Worm (Caenorhabditis elegans) whole organism, L4 larva: ENCODE measurements around the gene ivph-3.

Experiments used
- D1046.2 ChIP-seq: fragments of 200-800 bp; sonication (Bioruptor generic); IDR thresholded peaks from 2 replicates; pipeline ENCODE4 v1.3.6; 2022; ENCODE audit warnings: missing genetic modification characterization, missing compliant biosample characterization
- F49E8.2 ChIP-seq: sonication (generic microtip); optimal IDR thresholded peaks from 2 replicates; lab custom pipeline; 2016; ENCODE audit warnings: missing compliant biosample characterization, mild to moderate bottlenecking, missing genetic modification characterization, borderline replicate concordance
- Y48G9A.11 ChIP-seq: fragments of 200-800 bp; sonication (Bioruptor generic); IDR thresholded peaks from 2 replicates; pipeline ENCODE4 v1.3.6; 2022; ENCODE audit warnings: missing genetic modification reagents, missing genetic modification characterization, missing compliant biosample characterization
- Y75B8A.6 ChIP-seq: fragments of 200-800 bp; sonication (Bioruptor generic); IDR thresholded peaks from 2 replicates; pipeline ENCODE4 v1.3.6; 2022; ENCODE audit warnings: missing genetic modification reagents, missing genetic modification characterization, missing compliant biosample characterization
- arid-1 ChIP-seq: fragments of 200-800 bp; sonication (Bioruptor generic); conservative IDR thresholded peaks from 2 replicates; pipeline ENCODE4 v1.3.6; 2022; ENCODE audit warnings: missing genetic modification reagents, missing genetic modification characterization, missing compliant biosample characterization
- attf-4 ChIP-seq: sonication (generic microtip); optimal IDR thresholded peaks from 3 replicates; lab custom pipeline; 2017; ENCODE audit warnings: missing biosample characterization, missing genetic modification characterization
- ceh-20 ChIP-seq: fragments of 200-800 bp; sonication (Bioruptor generic); IDR thresholded peaks from 2 replicates; pipeline ENCODE4 v1.3.6; 2022; ENCODE audit warnings: missing genetic modification reagents, missing genetic modification characterization, missing compliant biosample characterization
- ceh-28 ChIP-seq: fragments of 150-350 bp; optimal IDR thresholded peaks from 2 replicates; lab custom pipeline; 2014; ENCODE audit warnings: missing biosample characterization, missing genetic modification reagents, missing genetic modification characterization
- cey-2 ChIP-seq: sonication (generic microtip); optimal IDR thresholded peaks from 3 replicates; lab custom pipeline; 2017; ENCODE audit warnings: missing genetic modification characterization, mild to moderate bottlenecking, missing compliant biosample characterization, antibody characterized with exemption, borderline replicate concordance; ENCODE audit not compliant: insufficient read depth
- daf-8 ChIP-seq: fragments of 200-800 bp; sonication (Bioruptor generic); IDR thresholded peaks from 2 replicates; pipeline ENCODE4 v1.3.6; 2022; ENCODE audit warnings: missing genetic modification characterization, missing compliant biosample characterization
- dmd-8 ChIP-seq: fragments of 200-800 bp; sonication (Bioruptor generic); IDR thresholded peaks from 2 replicates; pipeline ENCODE4 v1.3.6; 2022; ENCODE audit warnings: missing genetic modification characterization, missing compliant biosample characterization
- egl-43 ChIP-seq: fragments of 200-800 bp; sonication (Bioruptor generic); IDR thresholded peaks from 2 replicates; pipeline ENCODE4 v1.3.6; 2022; ENCODE audit warnings: missing genetic modification reagents, missing genetic modification characterization, missing compliant biosample characterization
- lin-38 ChIP-seq: fragments of 200-800 bp; sonication (Bioruptor generic); IDR thresholded peaks from 2 replicates; pipeline ENCODE4 v1.3.6; 2022; ENCODE audit warnings: missing genetic modification reagents, missing genetic modification characterization, missing compliant biosample characterization
- lsy-2 ChIP-seq, 2 experiments: fragments of 150-350 bp in 1 of 2; sonication (generic microtip) in 1 of 2; optimal IDR thresholded peaks; 2 replicates each; lab custom pipeline; 2014 to 2017; ENCODE audit warnings: missing biosample characterization in 2 of 2, missing genetic modification characterization in 2 of 2
- madf-9 ChIP-seq: fragments of 200-800 bp; sonication (Bioruptor generic); conservative IDR thresholded peaks from 2 replicates; pipeline ENCODE4 v1.3.6; 2022; ENCODE audit warnings: missing genetic modification reagents, missing genetic modification characterization, missing compliant biosample characterization
- mdt-29 ChIP-seq: fragments of 200-800 bp; sonication (Bioruptor generic); IDR thresholded peaks from 2 replicates; pipeline ENCODE4 v1.3.6; 2022; ENCODE audit warnings: missing genetic modification reagents, missing genetic modification characterization, missing compliant biosample characterization
- mes-2 ChIP-seq: sonication (generic microtip); optimal IDR thresholded peaks from 2 replicates; lab custom pipeline; 2016; ENCODE audit warnings: missing genotype, mild to moderate bottlenecking, missing genetic modification characterization, missing compliant biosample characterization; ENCODE audit not compliant: poor library complexity, severe bottlenecking
- mxl-3 ChIP-seq: fragments of 200-800 bp; sonication (Bioruptor generic); optimal IDR thresholded peaks from 2 replicates; lab custom pipeline; 2018; ENCODE audit warnings: mild to moderate bottlenecking, missing genetic modification characterization, missing compliant biosample characterization
- nhr-11 ChIP-seq: fragments of 150-350 bp; optimal IDR thresholded peaks from 2 replicates; lab custom pipeline; 2014; ENCODE audit warnings: missing biosample characterization, missing genetic modification characterization
- nhr-41 ChIP-seq: fragments of 200-800 bp; sonication (Bioruptor generic); IDR thresholded peaks from 2 replicates; pipeline ENCODE4 v1.3.6; 2022; ENCODE audit warnings: missing genetic modification reagents, missing genetic modification characterization, missing compliant biosample characterization
- set-16 ChIP-seq: fragments of 200-800 bp; sonication (Bioruptor generic); IDR thresholded peaks from 2 replicates; pipeline ENCODE4 v1.3.6; 2022; ENCODE audit warnings: missing genetic modification reagents, missing genetic modification characterization, missing compliant biosample characterization
- skn-1 ChIP-seq: fragments of 150-350 bp; optimal IDR thresholded peaks from 2 replicates; lab custom pipeline; 2014; ENCODE audit warnings: missing biosample characterization, missing genetic modification characterization
- unc-130 ChIP-seq: sonication (generic microtip); optimal IDR thresholded peaks from 2 replicates; lab custom pipeline; 2016; ENCODE audit warnings: missing genetic modification reagents, missing genetic modification characterization, missing compliant biosample characterization
- unc-39 ChIP-seq: sonication (generic microtip); optimal IDR thresholded peaks from 2 replicates; lab custom pipeline; 2017; ENCODE audit warnings: missing biosample characterization, missing genetic modification characterization
- unc-62 ChIP-seq, 3 experiments: fragments of 150-350 bp in 1 of 3; sonication (generic microtip); optimal IDR thresholded peaks in 2 of 3; peaks in 1 of 3; 1 replicate in 1 of 3; 2 replicates in 2 of 3; lab custom pipeline; 2014 to 2017; ENCODE audit warnings: missing biosample characterization in 3 of 3, missing genetic modification characterization in 3 of 3, missing genetic modification reagents in 3 of 3, missing genotype in 1 of 3
- zip-11 ChIP-seq: fragments of 200-800 bp; sonication (Bioruptor generic); IDR thresholded peaks from 2 replicates; pipeline ENCODE4 v1.3.6; 2022; ENCODE audit warnings: missing genetic modification characterization, missing compliant biosample characterization
- zip-2 ChIP-seq: fragments of 150-350 bp; optimal IDR thresholded peaks from 2 replicates; lab custom pipeline; 2014; ENCODE audit warnings: missing biosample characterization, missing genetic modification characterization
- ztf-11 ChIP-seq: fragments of 150-350 bp; optimal IDR thresholded peaks from 2 replicates; lab custom pipeline; 2014; ENCODE audit warnings: missing biosample characterization, missing genetic modification characterization

Gene ivph-3

DNA sequence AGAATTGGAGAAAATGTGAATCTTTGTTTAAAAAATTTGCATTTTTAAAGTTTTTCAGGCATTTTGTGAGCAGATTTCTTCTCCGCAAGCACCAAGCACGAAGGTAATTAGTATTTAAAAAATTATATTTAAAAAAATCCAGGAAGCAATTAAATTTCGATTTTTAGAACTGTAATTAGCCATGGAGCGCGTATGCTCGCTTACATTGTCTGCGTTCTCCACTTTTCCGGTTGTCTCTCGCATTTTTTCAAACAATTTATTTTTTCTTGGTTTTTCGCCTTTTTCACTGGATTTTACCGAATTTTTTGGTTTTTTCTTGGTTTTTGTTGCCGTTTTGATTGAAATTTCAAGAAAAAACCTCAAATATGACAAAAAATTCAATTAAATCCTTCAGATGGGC is 1.8 kb downstream of the ivph-3 start:
- TF ChIP-seq lsy-2 (tag; optimal IDR thresholded peaks at IDR 0.05; lab: Kevin White, UChicago) (peak in 1 of 2 experiments; percentile 62), Y48G9A.11 (GFP tag; lab: Robert Waterston, UW) (no peak), mes-2 (tag; lab: Kevin White, UChicago) (peak; percentile 29), lin-38 (GFP tag; lab: Robert Waterston, UW) (peak; percentile 83)
- TF ChIP-seq, all 104 proteins: peak for 3

DNA sequence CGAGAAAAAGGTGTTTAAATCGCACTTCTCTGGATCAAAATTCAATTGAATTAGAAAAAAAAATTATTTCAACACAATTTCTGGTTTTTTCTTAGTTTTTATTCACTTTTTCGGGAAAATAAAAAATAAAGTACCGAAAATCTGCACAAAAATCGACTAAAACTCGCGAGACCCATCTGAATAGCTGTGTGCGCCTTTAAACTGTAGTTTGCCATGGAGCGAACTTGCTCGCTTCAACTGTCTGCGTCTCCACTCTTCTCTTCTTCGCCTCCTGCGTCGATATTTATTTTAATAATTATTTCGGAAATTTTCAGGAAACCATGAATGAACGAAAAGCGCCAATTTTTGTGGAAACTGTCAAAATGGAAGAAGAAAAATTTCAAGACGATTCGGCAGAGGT is 2.3 kb downstream of the ivph-3 start:
- TF ChIP-seq F49E8.2 (tag; lab: Kevin White, UChicago) (peak; percentile 16), Y48G9A.11 (GFP tag; lab: Robert Waterston, UW) (0 out of 2 replicates have a peak, but pooled peaks have one; percentile 13), unc-62 (GFP tag; optimal IDR thresholded peaks at IDR 0.05 in 1 of 2; lab: Kevin White, UChicago) (no peak), unc-62 (tag; optimal IDR thresholded peaks at IDR 0.05; lab: Kevin White, UChicago) (no peak), lin-38 (GFP tag; lab: Robert Waterston, UW) (peak; percentile 92), unc-130 (peak; percentile 13), cey-2 (tag; lab: Kevin White, UChicago) (no peak), madf-9 (GFP tag; lab: Robert Waterston, UW) (no peak), lsy-2 (tag; optimal IDR thresholded peaks at IDR 0.05; lab: Kevin White, UChicago) (peak in 1 of 2 experiments; percentile 7), nhr-41 (GFP tag; lab: Robert Waterston, UW) (no peak)
- TF ChIP-seq, all 104 proteins: peak for 5

DNA sequence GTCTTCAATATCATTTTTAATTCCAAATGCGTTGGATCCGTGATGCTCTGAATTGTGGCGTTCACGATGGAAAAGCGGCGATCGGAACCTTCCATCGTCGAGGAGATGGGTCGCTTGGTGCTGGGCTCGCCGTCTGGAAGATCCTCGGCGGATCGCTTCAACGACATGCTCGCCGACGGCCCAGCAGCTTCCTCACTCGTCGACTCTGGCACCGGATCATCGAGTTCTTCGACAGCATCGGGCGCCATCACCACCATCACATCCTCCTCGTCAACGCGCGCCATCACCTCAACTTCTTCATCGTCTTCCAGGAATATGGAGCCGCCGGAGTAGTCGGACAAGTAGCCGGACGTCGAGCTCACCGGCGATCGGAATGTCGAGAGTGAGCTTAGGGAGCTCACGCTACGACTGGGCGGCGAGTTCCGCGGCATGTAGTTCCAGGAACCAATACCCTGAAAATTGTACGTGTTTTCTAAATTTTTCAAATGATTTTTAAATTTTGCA is 9.5 kb downstream of the ivph-3 start, which contains the start of gene Y67D8C.6:
Gene Y67D8C.6, minus strand, starts transcription at position 454 of the 504 bp plus-strand sequence.
- TF ChIP-seq unc-62 (GFP tag; optimal IDR thresholded peaks at IDR 0.05 in 1 of 2; lab: Kevin White, UChicago) (peak in 1 of 2 experiments; percentile 83), unc-62 (tag; optimal IDR thresholded peaks at IDR 0.05; lab: Kevin White, UChicago) (no peak), set-16 (peak; percentile 92), D1046.2 (GFP tag; lab: Robert Waterston, UW) (no peak)

DNA sequence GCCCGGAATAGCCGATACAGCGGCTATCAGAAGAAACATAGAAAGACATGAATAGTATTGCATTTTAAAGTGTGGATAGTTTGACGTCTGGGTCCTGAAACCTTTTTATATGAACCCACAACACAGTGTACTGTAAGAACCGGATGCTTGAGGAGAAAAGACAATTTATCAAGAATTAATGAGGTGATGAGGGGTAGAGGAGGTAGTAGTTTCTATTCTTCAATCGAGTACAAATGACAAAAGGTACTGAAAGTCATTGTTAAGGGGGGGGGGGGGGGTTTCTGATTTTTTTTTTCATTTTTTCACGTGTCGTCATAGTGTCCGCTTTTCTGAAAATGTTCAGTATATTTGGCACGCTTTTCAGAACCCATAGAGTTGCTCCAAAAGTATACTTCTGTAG is 13.3 kb downstream of the ivph-3 start, which contains the start of gene Y67D8C.7:
Gene Y67D8C.7, minus strand, starts transcription at position 101 of the 400 bp plus-strand sequence.
- TF ChIP-seq skn-1 (tag; lab: Kevin White, UChicago): no peak
- TF ChIP-seq mxl-3 (GFP tag; lab: Kevin White, UChicago): no peak
- TF ChIP-seq ceh-28 (tag; lab: Kevin White, UChicago): no peak
- no peak for TF ChIP-seq unc-130
- no peak for TF ChIP-seq Y75B8A.6 (GFP tag; lab: Robert Waterston, UW)
- TF ChIP-seq ztf-11 (tag; lab: Kevin White, UChicago): no peak
- no peak for TF ChIP-seq egl-43
- no peak for TF ChIP-seq nhr-11
- TF ChIP-seq zip-2 (tag; lab: Kevin White, UChicago): no peak
- no peak for TF ChIP-seq daf-8 (GFP tag; lab: Robert Waterston, UW)
- no peak for TF ChIP-seq unc-62 (GFP tag; optimal IDR thresholded peaks at IDR 0.05 in 1 of 2; lab: Kevin White, UChicago)
- TF ChIP-seq unc-62 (tag; optimal IDR thresholded peaks at IDR 0.05; lab: Kevin White, UChicago): no peak
- no peak for TF ChIP-seq dmd-8
- TF ChIP-seq unc-39 (tag; lab: Kevin White, UChicago): no peak
- TF ChIP-seq, all 104 proteins: peak for 0

- no peak for TF ChIP-seq arid-1 (GFP tag; lab: Robert Waterston, UW)
- peak in 1 of 2 experiments; percentile 92 for TF ChIP-seq unc-62 (GFP tag; optimal IDR thresholded peaks at IDR 0.05 in 1 of 2; lab: Kevin White, UChicago)
- TF ChIP-seq unc-62 (tag; optimal IDR thresholded peaks at IDR 0.05; lab: Kevin White, UChicago): no peak
Observed at ce11 chrIV:3069619-3070260, 16.2 kb downstream of the ivph-3 start, which contains the start of gene cpg-9. cpg-9 (minus strand) TSS chrIV:3070210.

DNA sequence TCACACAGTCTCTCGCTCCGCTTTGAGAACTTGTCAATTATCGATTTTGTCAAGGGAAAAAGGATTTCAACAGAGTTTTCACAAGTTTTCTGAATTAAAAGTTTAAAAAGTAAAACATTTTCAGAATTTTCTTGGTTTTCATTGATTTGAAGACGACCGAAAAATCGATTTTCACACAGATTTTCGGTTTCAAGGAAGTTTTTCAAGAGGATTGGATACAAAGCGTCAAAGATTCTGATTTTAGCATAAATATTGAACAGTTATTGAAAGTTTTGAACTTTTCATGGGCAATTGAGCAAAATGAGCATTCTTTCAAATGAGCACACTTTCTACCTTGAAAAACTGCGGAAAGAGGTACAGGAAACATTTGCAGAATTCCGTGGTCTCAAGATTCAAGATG is 18.5 kb downstream of the ivph-3 start, which contains the start of gene Y67D8C.2:
Gene Y67D8C.2, plus strand, starts transcription at position 301 of the 400 bp plus-strand sequence.
- TF ChIP-seq lin-38 (GFP tag; lab: Robert Waterston, UW) (no peak), ceh-20 (GFP tag; lab: Robert Waterston, UW) (no peak), zip-11 (GFP tag; lab: Robert Waterston, UW) (no peak), mdt-29 (GFP tag; lab: Robert Waterston, UW) (no peak), attf-4 (no peak), nhr-11 (no peak)
